Worm (Caenorhabditis elegans) whole organism, L4 larva: ENCODE measurements around the gene K10G4.3.

Experiments
- D1046.2 ChIP-seq: fragments of 200-800 bp; sonication (Bioruptor generic); IDR thresholded peaks from 2 replicates; pipeline ENCODE4 v1.3.6; 2022; ENCODE audit warnings: missing genetic modification characterization, missing compliant biosample characterization
- ZK546.5 ChIP-seq, 2 experiments: sonication (generic microtip); optimal IDR thresholded peaks; 2 replicates each; lab custom pipeline; 2017; ENCODE audit warnings: missing biosample characterization in 2 of 2, missing genetic modification characterization in 2 of 2
- aha-1 ChIP-seq: fragments of 150-350 bp; peaks from one replicate; lab custom pipeline; 2014; ENCODE audit warnings: missing biosample characterization, missing genetic modification characterization
- ama-1 ChIP-seq: fragments of 150-350 bp; optimal IDR thresholded peaks from 2 replicates; lab custom pipeline; 2014; ENCODE audit warnings: inconsistent platforms, mixed read lengths
- attf-4 ChIP-seq: sonication (generic microtip); optimal IDR thresholded peaks from 3 replicates; lab custom pipeline; 2017; ENCODE audit warnings: missing biosample characterization, missing genetic modification characterization
- ceh-32 ChIP-seq: sonication (generic microtip); optimal IDR thresholded peaks from 2 replicates; lab custom pipeline; 2016; ENCODE audit warnings: mild to moderate bottlenecking, missing genetic modification characterization, missing compliant biosample characterization; ENCODE audit not compliant: poor library complexity
- ceh-44 ChIP-seq: fragments of 200-800 bp; sonication (Bioruptor generic); IDR thresholded peaks from 2 replicates; pipeline ENCODE4 v1.3.6; 2022; ENCODE audit warnings: missing genetic modification reagents, missing genetic modification characterization, missing compliant biosample characterization
- cey-2 ChIP-seq: sonication (generic microtip); optimal IDR thresholded peaks from 3 replicates; lab custom pipeline; 2017; ENCODE audit warnings: missing genetic modification characterization, mild to moderate bottlenecking, missing compliant biosample characterization, antibody characterized with exemption, borderline replicate concordance; ENCODE audit not compliant: insufficient read depth
- ctbp-1 ChIP-seq: fragments of 200-800 bp; sonication (Bioruptor generic); IDR thresholded peaks from 2 replicates; pipeline ENCODE4 v1.3.6; 2022; ENCODE audit warnings: missing genetic modification reagents, missing genetic modification characterization, missing compliant biosample characterization
- daf-16 ChIP-seq, 3 experiments: sonication (generic microtip); optimal IDR thresholded peaks; 2 replicates each; lab custom pipeline; 2016 to 2017; ENCODE audit warnings: missing genetic modification characterization in 3 of 3, missing genetic modification reagents in 3 of 3, mild to moderate bottlenecking in 2 of 3, missing compliant biosample characterization in 2 of 3, missing biosample characterization in 1 of 3, moderate library complexity in 1 of 3
- dmd-6 ChIP-seq: fragments of 200-800 bp; sonication (Bioruptor generic); IDR thresholded peaks from 2 replicates; pipeline ENCODE4 v1.3.6; 2022; ENCODE audit warnings: missing genetic modification reagents, missing genetic modification characterization, missing compliant biosample characterization
- egl-43 ChIP-seq: fragments of 200-800 bp; sonication (Bioruptor generic); IDR thresholded peaks from 2 replicates; pipeline ENCODE4 v1.3.6; 2022; ENCODE audit warnings: missing genetic modification reagents, missing genetic modification characterization, missing compliant biosample characterization
- fos-1 ChIP-seq: fragments of 150-350 bp; optimal IDR thresholded peaks from 2 replicates; lab custom pipeline; 2014; ENCODE audit warnings: missing biosample characterization, missing genetic modification characterization
- hlh-11 ChIP-seq: fragments of 200-800 bp; sonication (Bioruptor generic); optimal IDR thresholded peaks from 2 replicates; lab custom pipeline; 2018; ENCODE audit warnings: mild to moderate bottlenecking, missing genetic modification characterization, missing compliant biosample characterization
- hlh-30 ChIP-seq: sonication (generic microtip); optimal IDR thresholded peaks from 2 replicates; lab custom pipeline; 2017; ENCODE audit warnings: antibody characterized with exemption, mild to moderate bottlenecking, missing genetic modification characterization, missing compliant biosample characterization; ENCODE audit not compliant: insufficient read depth
- lin-1 ChIP-seq: fragments of 200-800 bp; sonication (Bioruptor generic); IDR thresholded peaks from 2 replicates; pipeline ENCODE4 v1.3.6; 2022; ENCODE audit warnings: missing genetic modification reagents, missing genetic modification characterization, missing compliant biosample characterization
- lin-13 ChIP-seq: fragments of 150-350 bp; optimal IDR thresholded peaks from 2 replicates; lab custom pipeline; 2014; ENCODE audit warnings: missing biosample characterization, missing genetic modification reagents, missing genetic modification characterization
- lin-29 ChIP-seq: fragments of 200-800 bp; sonication (Bioruptor generic); IDR thresholded peaks from 2 replicates; pipeline ENCODE4 v1.3.6; 2022; ENCODE audit warnings: missing genetic modification reagents, missing genetic modification characterization, missing compliant biosample characterization
- lin-39 ChIP-seq: fragments of 150-350 bp; optimal IDR thresholded peaks from 2 replicates; lab custom pipeline; 2014; ENCODE audit warnings: missing biosample characterization, missing genetic modification reagents, missing genetic modification characterization
- lsy-2 ChIP-seq, 2 experiments: fragments of 150-350 bp in 1 of 2; sonication (generic microtip) in 1 of 2; optimal IDR thresholded peaks; 2 replicates each; lab custom pipeline; 2014 to 2017; ENCODE audit warnings: missing biosample characterization in 2 of 2, missing genetic modification characterization in 2 of 2
- madf-9 ChIP-seq: fragments of 200-800 bp; sonication (Bioruptor generic); conservative IDR thresholded peaks from 2 replicates; pipeline ENCODE4 v1.3.6; 2022; ENCODE audit warnings: missing genetic modification reagents, missing genetic modification characterization, missing compliant biosample characterization
- nhr-10 ChIP-seq: fragments of 150-350 bp; optimal IDR thresholded peaks from 2 replicates; lab custom pipeline; 2014; ENCODE audit warnings: missing biosample characterization, missing genetic modification characterization
- nhr-11 ChIP-seq: fragments of 150-350 bp; optimal IDR thresholded peaks from 2 replicates; lab custom pipeline; 2014; ENCODE audit warnings: missing biosample characterization, missing genetic modification characterization
- nhr-237 ChIP-seq: sonication (generic microtip); optimal IDR thresholded peaks from 2 replicates; lab custom pipeline; 2017; ENCODE audit warnings: missing biosample characterization, missing genetic modification characterization
- nhr-28 ChIP-seq: fragments of 150-350 bp; optimal IDR thresholded peaks from 2 replicates; lab custom pipeline; 2014; ENCODE audit warnings: missing biosample characterization, missing genetic modification characterization
- nhr-41 ChIP-seq: fragments of 200-800 bp; sonication (Bioruptor generic); IDR thresholded peaks from 2 replicates; pipeline ENCODE4 v1.3.6; 2022; ENCODE audit warnings: missing genetic modification reagents, missing genetic modification characterization, missing compliant biosample characterization
- nhr-48 ChIP-seq: sonication (generic microtip); optimal IDR thresholded peaks from 2 replicates; lab custom pipeline; 2016; ENCODE audit warnings: mild to moderate bottlenecking, missing genetic modification characterization, missing compliant biosample characterization
- php-3 ChIP-seq: fragments of 200-800 bp; sonication (Bioruptor generic); IDR thresholded peaks from 2 replicates; pipeline ENCODE4 v1.3.6; 2022; ENCODE audit warnings: missing genetic modification reagents, missing genetic modification characterization, missing compliant biosample characterization
- pqm-1 ChIP-seq: sonication (generic microtip); optimal IDR thresholded peaks from 2 replicates; lab custom pipeline; 2017; ENCODE audit warnings: missing biosample characterization, missing genetic modification characterization
- set-16 ChIP-seq: fragments of 200-800 bp; sonication (Bioruptor generic); IDR thresholded peaks from 2 replicates; pipeline ENCODE4 v1.3.6; 2022; ENCODE audit warnings: missing genetic modification reagents, missing genetic modification characterization, missing compliant biosample characterization
- unc-62 ChIP-seq, 3 experiments: fragments of 150-350 bp in 1 of 3; sonication (generic microtip); optimal IDR thresholded peaks in 2 of 3; peaks in 1 of 3; 1 replicate in 1 of 3; 2 replicates in 2 of 3; lab custom pipeline; 2014 to 2017; ENCODE audit warnings: missing biosample characterization in 3 of 3, missing genetic modification characterization in 3 of 3, missing genetic modification reagents in 3 of 3, missing genotype in 1 of 3
- vab-7 ChIP-seq: fragments of 200-800 bp; sonication (Bioruptor generic); IDR thresholded peaks from 2 replicates; pipeline ENCODE4 v1.3.6; 2022; ENCODE audit warnings: missing genetic modification reagents, missing genetic modification characterization, missing compliant biosample characterization
- ztf-11 ChIP-seq: fragments of 150-350 bp; optimal IDR thresholded peaks from 2 replicates; lab custom pipeline; 2014; ENCODE audit warnings: missing biosample characterization, missing genetic modification characterization

The K10G4.3 gene

ce11 chrV:17240579-17241277 lies 24.0 kb downstream of the K10G4.3 start (continued):
- TF ChIP-seq ztf-11 (tag; lab: Kevin White, UChicago) (no peak), egl-43 (GFP tag; lab: Robert Waterston, UW) (no peak), lin-39 (tag; lab: Kevin White, UChicago) (no peak), ctbp-1 (no peak), daf-16 (GFP tag; optimal IDR thresholded peaks at IDR 0.05; lab: Kevin White, UChicago) (no peak), daf-16 (tag; optimal IDR thresholded peaks at IDR 0.05; lab: Kevin White, UChicago) (peak; percentile 55), cey-2 (tag; lab: Kevin White, UChicago) (no peak), ceh-44 (GFP tag; lab: Robert Waterston, UW) (no peak), nhr-10 (tag; lab: Kevin White, UChicago) (no peak)

- TF ChIP-seq cey-2 (tag; lab: Kevin White, UChicago) (no peak), ama-1 (lab: Kevin White, UChicago) (no peak), php-3 (0 out of 2 replicates have a peak, but pooled peaks have one; percentile 51), nhr-48 (tag; lab: Kevin White, UChicago) (no peak), pqm-1 (peak; percentile 74), lsy-2 (tag; optimal IDR thresholded peaks at IDR 0.05; lab: Kevin White, UChicago) (no peak), nhr-237 (tag; lab: Kevin White, UChicago) (no peak), D1046.2 (GFP tag; lab: Robert Waterston, UW) (no peak), fos-1 (tag; lab: Kevin White, UChicago) (no peak), hlh-30 (tag; lab: Kevin White, UChicago) (no peak), set-16 (no peak), egl-43 (GFP tag; lab: Robert Waterston, UW) (no peak), nhr-41 (GFP tag; lab: Robert Waterston, UW) (no peak), daf-16 (GFP tag; optimal IDR thresholded peaks at IDR 0.05; lab: Kevin White, UChicago) (no peak), daf-16 (tag; optimal IDR thresholded peaks at IDR 0.05; lab: Kevin White, UChicago) (peak; percentile 83), lin-29 (GFP tag; lab: Robert Waterston, UW) (no peak), dmd-6 (GFP tag; lab: Robert Waterston, UW) (peak; percentile 37; the same call in 1 of the 2 replicates), attf-4 (tag; lab: Kevin White, UChicago) (no peak), nhr-28 (tag; lab: Kevin White, UChicago) (peak; percentile 74), ZK546.5 (tag; optimal IDR thresholded peaks at IDR 0.05; lab: Kevin White, UChicago) (no peak), lin-13 (GFP tag; lab: Kevin White, UChicago) (no peak), ceh-32 (no peak), lin-1 (GFP tag; lab: Robert Waterston, UW) (no peak), nhr-11 (tag; lab: Kevin White, UChicago) (no peak), hlh-11 (tag; lab: Kevin White, UChicago) (peak; percentile 55)
Measured at ce11 chrV:17238799-17239198, 26.0 kb downstream of the K10G4.3 start, which contains the start of gene T19C9.8. T19C9.8 (plus strand) TSS chrV:17239097.

DNA sequence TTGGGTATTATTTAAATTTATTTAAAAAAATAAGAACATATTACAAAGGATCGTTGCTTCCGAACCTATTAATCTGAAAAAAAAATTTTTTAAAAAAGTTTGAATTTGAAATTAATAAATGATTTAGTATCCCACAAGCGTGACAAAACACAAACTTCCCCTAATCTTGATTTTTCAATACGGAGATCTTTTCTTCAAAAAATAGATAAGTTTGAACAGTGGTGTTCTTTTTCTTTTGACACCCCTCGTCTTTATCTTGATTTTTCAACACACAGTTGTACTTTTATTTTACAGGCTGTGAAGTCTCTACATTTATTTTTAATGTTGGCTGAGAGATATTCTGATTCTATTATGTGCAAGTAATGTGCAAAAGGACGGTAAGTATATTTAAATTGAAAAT lies 28.4 kb downstream of the K10G4.3 start, which contains the start of gene T19C9.10:
T19C9.10 (plus strand) TSS at position 248 of the 400 bp plus-strand sequence.
- TF ChIP-seq hlh-30 (tag; lab: Kevin White, UChicago) (no peak), aha-1 (peak; percentile 54)

- TF ChIP-seq unc-62 (GFP tag; optimal IDR thresholded peaks at IDR 0.05 in 1 of 2; lab: Kevin White, UChicago) (peak in 1 of 2 experiments; percentile 98), unc-62 (tag; optimal IDR thresholded peaks at IDR 0.05; lab: Kevin White, UChicago) (no peak), madf-9 (GFP tag; lab: Robert Waterston, UW) (no peak), vab-7 (no peak)
Measured at ce11 chrV:17232403-17232802, 32.4 kb downstream of the K10G4.3 start.
